Worm (Caenorhabditis elegans) whole organism, L4 larva: ENCODE results near the gene W08F4.5.
"Not testable (repeated sequence)": the region's sequence is repeated elsewhere in the genome, so short reads cannot be mapped to it uniquely, and the experiment has no call there.

Source experiments
- F10B5.3 ChIP-seq: sonication (generic microtip); optimal IDR thresholded peaks from 2 replicates; lab custom pipeline; 2016; ENCODE audit warnings: mild to moderate bottlenecking, missing genetic modification characterization, missing compliant biosample characterization
- F26F4.8 ChIP-seq: fragments of 200-800 bp; sonication (Bioruptor generic); conservative IDR thresholded peaks from 2 replicates; pipeline ENCODE4 v1.3.6; 2022; ENCODE audit warnings: missing genetic modification characterization, missing compliant biosample characterization
- F37D6.2 ChIP-seq: sonication (generic microtip); optimal IDR thresholded peaks from 2 replicates; lab custom pipeline; 2016; ENCODE audit warnings: mild to moderate bottlenecking, missing genetic modification characterization, missing compliant biosample characterization
- F44E2.7 ChIP-seq: fragments of 200-800 bp; sonication (Bioruptor generic); IDR thresholded peaks from 2 replicates; pipeline ENCODE4 v2.1.2; 2022; ENCODE audit warnings: missing genetic modification characterization, missing compliant biosample characterization
- Y5F2A.4 ChIP-seq: fragments of 200-800 bp; sonication (Bioruptor generic); optimal IDR thresholded peaks from 2 replicates; lab custom pipeline; 2018; ENCODE audit warnings: mild to moderate bottlenecking, missing genetic modification characterization, missing compliant biosample characterization
- ZK546.5 ChIP-seq, 2 experiments: sonication (generic microtip); optimal IDR thresholded peaks; 2 replicates each; lab custom pipeline; 2017; ENCODE audit warnings: missing biosample characterization in 2 of 2, missing genetic modification characterization in 2 of 2
- aha-1 ChIP-seq: fragments of 150-350 bp; peaks from one replicate; lab custom pipeline; 2014; ENCODE audit warnings: missing biosample characterization, missing genetic modification characterization
- aly-2 ChIP-seq: sonication (generic microtip); optimal IDR thresholded peaks from 2 replicates; lab custom pipeline; 2018; ENCODE audit warnings: missing biosample characterization, missing genetic modification characterization
- ceh-28 ChIP-seq: fragments of 150-350 bp; optimal IDR thresholded peaks from 2 replicates; lab custom pipeline; 2014; ENCODE audit warnings: missing biosample characterization, missing genetic modification reagents, missing genetic modification characterization
- ces-1 ChIP-seq: fragments of 150-350 bp; sonication (generic microtip); optimal IDR thresholded peaks from 4 replicates; lab custom pipeline; 2014; ENCODE audit warnings: missing biosample characterization, missing genetic modification reagents, missing genetic modification characterization
- ctbp-1 ChIP-seq: fragments of 200-800 bp; sonication (Bioruptor generic); IDR thresholded peaks from 2 replicates; pipeline ENCODE4 v1.3.6; 2022; ENCODE audit warnings: missing genetic modification reagents, missing genetic modification characterization, missing compliant biosample characterization
- daf-12 ChIP-seq: fragments of 150-350 bp; optimal IDR thresholded peaks from 2 replicates; lab custom pipeline; 2014; ENCODE audit warnings: missing biosample characterization, missing genetic modification reagents, missing genetic modification characterization
- dpl-1 ChIP-seq: fragments of 150-350 bp; optimal IDR thresholded peaks from 2 replicates; lab custom pipeline; 2014; ENCODE audit warnings: missing biosample characterization, missing genetic modification reagents, missing genetic modification characterization
- duxl-1 ChIP-seq: sonication (generic microtip); optimal IDR thresholded peaks from 2 replicates; lab custom pipeline; 2016; ENCODE audit warnings: mild to moderate bottlenecking, missing genetic modification characterization, moderate library complexity, missing compliant biosample characterization; ENCODE audit not compliant: poor library complexity
- fos-1 ChIP-seq: fragments of 150-350 bp; optimal IDR thresholded peaks from 2 replicates; lab custom pipeline; 2014; ENCODE audit warnings: missing biosample characterization, missing genetic modification characterization
- lim-7 ChIP-seq: fragments of 200-800 bp; sonication (Bioruptor generic); IDR thresholded peaks from 2 replicates; pipeline ENCODE4 v1.3.6; 2022; ENCODE audit warnings: missing genetic modification characterization, missing compliant biosample characterization
- lin-13 ChIP-seq: fragments of 150-350 bp; optimal IDR thresholded peaks from 2 replicates; lab custom pipeline; 2014; ENCODE audit warnings: missing biosample characterization, missing genetic modification reagents, missing genetic modification characterization
- lin-15B ChIP-seq: fragments of 150-350 bp; sonication (generic microtip); optimal IDR thresholded peaks from 3 replicates; lab custom pipeline; 2014; ENCODE audit warnings: missing biosample characterization, missing genetic modification characterization
- lin-38 ChIP-seq: fragments of 200-800 bp; sonication (Bioruptor generic); IDR thresholded peaks from 2 replicates; pipeline ENCODE4 v1.3.6; 2022; ENCODE audit warnings: missing genetic modification reagents, missing genetic modification characterization, missing compliant biosample characterization
- lsy-2 ChIP-seq, 2 experiments: fragments of 150-350 bp in 1 of 2; sonication (generic microtip) in 1 of 2; optimal IDR thresholded peaks; 2 replicates each; lab custom pipeline; 2014 to 2017; ENCODE audit warnings: missing biosample characterization in 2 of 2, missing genetic modification characterization in 2 of 2
- mep-1 ChIP-seq: fragments of 150-350 bp; sonication (generic microtip); optimal IDR thresholded peaks from 3 replicates; lab custom pipeline; 2014; ENCODE audit warnings: missing biosample characterization, missing genetic modification characterization
- nhr-102 ChIP-seq: sonication (generic microtip); optimal IDR thresholded peaks from 2 replicates; lab custom pipeline; 2016; ENCODE audit warnings: mild to moderate bottlenecking, missing genetic modification characterization, moderate library complexity, missing compliant biosample characterization
- nhr-42 ChIP-seq: fragments of 200-800 bp; sonication (Bioruptor generic); IDR thresholded peaks from 2 replicates; pipeline ENCODE4 v1.3.6; 2022; ENCODE audit warnings: missing genetic modification characterization, missing compliant biosample characterization
- nhr-6 ChIP-seq: fragments of 150-350 bp; optimal IDR thresholded peaks from 2 replicates; lab custom pipeline; 2014; ENCODE audit warnings: missing biosample characterization, missing genetic modification characterization
- nhr-76 ChIP-seq: fragments of 150-350 bp; optimal IDR thresholded peaks from 2 replicates; lab custom pipeline; 2014; ENCODE audit warnings: missing biosample characterization, missing genetic modification characterization
- nhr-77 ChIP-seq: fragments of 150-350 bp; optimal IDR thresholded peaks from 2 replicates; lab custom pipeline; 2014; ENCODE audit warnings: missing biosample characterization, missing genetic modification characterization
- pha-4 ChIP-seq, 2 experiments: fragments of 150-350 bp in 1 of 2; fragments of 200-800 bp in 1 of 2; sonication (Bioruptor generic) in 1 of 2; IDR thresholded peaks in 1 of 2; optimal IDR thresholded peaks in 1 of 2; 2 replicates each; pipeline versions ENCODE4 v1.3.6 to Lab custom; 2014 to 2022; ENCODE audit warnings: missing genetic modification characterization in 2 of 2, missing genetic modification reagents in 2 of 2, missing biosample characterization in 1 of 2, missing compliant biosample characterization in 1 of 2
- sdz-12 ChIP-seq: fragments of 200-800 bp; sonication (Bioruptor generic); optimal IDR thresholded peaks from 2 replicates; lab custom pipeline; 2018; ENCODE audit warnings: mild to moderate bottlenecking, missing genetic modification characterization, missing compliant biosample characterization
- set-16 ChIP-seq: fragments of 200-800 bp; sonication (Bioruptor generic); IDR thresholded peaks from 2 replicates; pipeline ENCODE4 v1.3.6; 2022; ENCODE audit warnings: missing genetic modification reagents, missing genetic modification characterization, missing compliant biosample characterization
- snpc-4 ChIP-seq: fragments of 150-350 bp; optimal IDR thresholded peaks from 2 replicates; lab custom pipeline; 2014; ENCODE audit warnings: missing biosample characterization, missing genetic modification characterization
- unc-62 ChIP-seq, 3 experiments: fragments of 150-350 bp in 1 of 3; sonication (generic microtip); optimal IDR thresholded peaks in 2 of 3; peaks in 1 of 3; 1 replicate in 1 of 3; 2 replicates in 2 of 3; lab custom pipeline; 2014 to 2017; ENCODE audit warnings: missing biosample characterization in 3 of 3, missing genetic modification characterization in 3 of 3, missing genetic modification reagents in 3 of 3, missing genotype in 1 of 3
- zag-1 ChIP-seq: fragments of 150-350 bp; optimal IDR thresholded peaks from 2 replicates; lab custom pipeline; 2014; ENCODE audit warnings: missing biosample characterization, missing genetic modification characterization
- zfp-2 ChIP-seq: sonication (generic microtip); optimal IDR thresholded peaks from 2 replicates; lab custom pipeline; 2016; ENCODE audit warnings: mild to moderate bottlenecking, missing genetic modification characterization, missing compliant biosample characterization
- zfp-3 ChIP-seq: fragments of 200-800 bp; sonication (Bioruptor generic); conservative IDR thresholded peaks from 2 replicates; pipeline ENCODE4 v1.3.6; 2022; ENCODE audit warnings: missing genetic modification reagents, missing genetic modification characterization, missing compliant biosample characterization

W08F4.5 gene

DNA sequence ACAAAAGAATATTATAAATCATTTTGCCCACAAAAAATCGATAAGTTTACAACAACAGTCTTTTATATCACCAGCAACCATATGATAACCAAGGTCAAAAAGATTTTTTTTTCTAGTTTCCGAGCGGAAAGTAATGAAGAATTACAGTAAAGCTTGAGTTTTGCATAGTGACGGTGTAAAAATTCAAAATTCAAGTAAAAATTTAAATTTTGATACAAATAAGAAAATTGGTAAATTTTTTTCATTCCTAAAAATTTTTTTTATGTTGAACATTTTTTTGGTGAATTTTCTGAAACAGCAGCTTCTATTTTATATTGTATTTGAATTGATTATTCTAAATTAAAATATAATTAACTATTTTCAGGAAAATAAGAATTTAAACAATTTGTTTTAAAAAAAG lies at the start of gene W08F4.5:
Gene W08F4.5 (minus strand): TSS at position 101 of the 400 bp plus-strand sequence.
- peak; percentile 10 for TF ChIP-seq nhr-102 (tag; lab: Kevin White, UChicago)
- TF ChIP-seq lin-13 (GFP tag; lab: Kevin White, UChicago) = no peak
- TF ChIP-seq, all 104 proteins: peak for 1

DNA sequence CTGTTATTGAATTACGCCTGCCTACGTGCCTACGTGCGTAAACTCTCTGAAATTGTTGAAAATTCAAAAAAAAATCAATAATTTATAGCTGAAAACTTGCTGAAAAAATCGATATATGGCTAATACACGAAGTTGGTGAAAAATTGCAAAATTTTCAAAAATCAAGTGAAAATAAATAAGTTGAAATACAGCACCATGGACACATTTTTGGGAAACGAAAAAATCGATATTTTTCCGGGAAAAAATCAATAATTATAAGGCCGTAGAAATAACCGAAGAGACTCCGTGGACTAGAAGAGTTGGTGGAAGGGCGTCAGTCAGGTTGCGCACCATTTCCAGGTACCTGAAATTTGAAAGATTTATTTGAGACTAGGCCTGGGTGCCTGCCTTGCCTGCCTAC lies 46.0 kb upstream of the W08F4.5 start:
- peak; percentile 49 for TF ChIP-seq aha-1 (tag; lab: Kevin White, UChicago)
- TF ChIP-seq ceh-28 (tag; lab: Kevin White, UChicago) = peak; percentile 65
- TF ChIP-seq zag-1 (tag; lab: Kevin White, UChicago) = no peak
- no peak for TF ChIP-seq set-16 (GFP tag; lab: Robert Waterston, UW)
- no peak for TF ChIP-seq daf-12

DNA sequence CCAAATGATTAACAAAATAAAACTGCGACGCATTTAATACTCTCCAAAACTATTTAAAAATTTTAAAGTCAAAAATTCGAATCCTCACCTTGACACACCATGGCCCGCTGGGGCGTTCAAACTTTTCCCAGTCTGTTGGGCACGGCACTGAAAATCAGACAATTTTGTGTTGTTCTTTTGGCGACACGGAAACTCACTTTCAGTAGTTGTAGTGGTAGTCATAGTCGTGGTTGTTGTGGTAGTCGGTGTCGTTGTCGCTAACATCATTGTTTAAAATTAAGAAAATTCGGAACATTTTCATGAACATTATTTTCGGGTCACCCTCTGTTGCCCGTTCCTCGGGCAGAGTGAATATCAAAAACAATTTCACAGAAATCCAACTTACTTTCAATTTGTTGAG lies 43.7 kb upstream of the W08F4.5 start, which contains the start of gene clec-118:
Gene clec-118 (minus strand): TSS at position 101 of the 400 bp plus-strand sequence.
- TF ChIP-seq zfp-2 (tag; lab: Kevin White, UChicago); Y5F2A.4; aly-2 (tag; lab: Kevin White, UChicago): not testable (repeated sequence)

DNA sequence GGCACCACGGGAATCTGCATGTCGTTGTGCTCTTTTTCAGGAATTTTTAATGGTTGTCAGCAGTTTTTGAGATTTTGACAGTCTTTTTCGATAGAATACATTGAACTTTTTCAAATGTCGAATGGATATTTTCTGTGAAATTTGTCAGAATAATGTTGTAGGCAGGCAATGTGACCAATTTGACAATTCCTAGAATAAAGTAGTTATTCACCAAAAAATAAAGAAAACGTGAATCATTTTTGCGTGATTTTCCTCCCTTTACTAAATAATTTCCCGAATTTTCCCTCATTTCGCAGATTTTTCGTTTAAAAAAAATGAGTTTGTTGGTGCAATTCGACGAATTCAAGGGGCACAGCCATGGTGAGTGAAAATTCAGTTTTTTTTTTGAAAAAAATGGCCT lies 40.1 kb upstream of the W08F4.5 start, which contains the start of gene W04H10.1:
Gene W04H10.1 (plus strand): TSS at position 301 of the 400 bp plus-strand sequence.
- TF ChIP-seq mep-1 (tag; lab: Kevin White, UChicago) (no peak), nhr-6 (tag; lab: Kevin White, UChicago) (no peak), lsy-2 (tag; optimal IDR thresholded peaks at IDR 0.05; lab: Kevin White, UChicago) (no peak), F26F4.8 (GFP tag; lab: Robert Waterston, UW) (no peak), dpl-1 (GFP tag; lab: Kevin White, UChicago) (no peak), lin-38 (GFP tag; lab: Robert Waterston, UW) (no peak), ces-1 (GFP tag; lab: Kevin White, UChicago) (no peak), zag-1 (tag; lab: Kevin White, UChicago) (no peak), F37D6.2 (tag; lab: Kevin White, UChicago) (no peak), sdz-12 (GFP tag; lab: Kevin White, UChicago) (no peak), F44E2.7 (no peak), nhr-76 (tag; lab: Kevin White, UChicago) (no peak), F10B5.3 (tag; lab: Kevin White, UChicago) (no peak), lim-7 (GFP tag; lab: Robert Waterston, UW) (no peak), nhr-102 (tag; lab: Kevin White, UChicago) (no peak), snpc-4 (tag; lab: Kevin White, UChicago) (no peak), lin-15B (no peak), nhr-42 (no peak), duxl-1 (tag; lab: Kevin White, UChicago) (no peak), fos-1 (no peak)

DNA sequence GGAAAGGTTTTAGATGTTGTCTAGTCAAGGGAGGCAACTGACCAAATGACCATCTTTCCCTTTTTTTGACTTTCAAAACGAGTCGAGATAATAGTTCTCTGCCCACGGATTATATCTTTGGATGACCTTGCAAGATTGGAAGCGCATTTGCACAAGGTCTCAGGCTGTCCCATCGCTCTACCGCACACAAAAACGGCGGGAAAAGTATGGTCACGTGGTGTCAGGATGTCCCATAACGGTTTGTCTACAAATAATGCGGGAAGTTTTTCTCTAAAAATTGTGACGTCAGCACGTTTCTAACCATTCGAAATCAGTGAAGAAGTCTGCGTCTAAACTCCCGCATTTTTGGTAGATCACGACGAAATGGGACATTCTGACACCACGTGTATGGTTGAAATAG lies 39.7 kb upstream of the W08F4.5 start, which contains the start of gene W04H10.6:
Gene W04H10.6 (minus strand): TSS at position 101 of the 400 bp plus-strand sequence.
- TF ChIP-seq zfp-3 (no peak), unc-62 (GFP tag; optimal IDR thresholded peaks at IDR 0.05 in 1 of 2; lab: Kevin White, UChicago) (peak in 1 of 2 experiments; percentile 10), unc-62 (tag; optimal IDR thresholded peaks at IDR 0.05; lab: Kevin White, UChicago) (no peak), lin-38 (GFP tag; lab: Robert Waterston, UW) (no peak)
- TF ChIP-seq, all 104 proteins: peak for 1

DNA sequence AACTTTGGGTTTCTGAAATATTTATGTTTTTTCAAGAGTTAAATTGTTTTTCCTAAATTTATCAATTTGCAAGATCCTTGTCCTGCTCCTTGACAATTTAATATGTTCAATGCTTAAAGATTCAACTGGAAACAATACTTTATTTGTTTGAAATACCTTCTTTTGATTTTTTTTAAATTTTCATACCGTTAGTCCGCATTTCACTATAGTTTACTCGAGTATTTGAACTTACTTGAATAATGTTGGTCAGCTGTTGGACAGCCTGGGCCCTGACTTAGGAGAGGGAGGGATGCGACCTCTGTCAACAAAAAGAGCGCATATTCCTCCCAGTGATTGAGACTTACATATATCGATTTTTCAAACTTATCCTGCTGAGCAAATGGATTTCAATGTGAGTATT lies 37.4 kb upstream of the W08F4.5 start, which contains the start of gene W04H10.5:
Gene W04H10.5 (plus strand): TSS at position 301 of the 400 bp plus-strand sequence.
- TF ChIP-seq ctbp-1 (GFP tag; lab: Robert Waterston, UW) = no peak
- no peak for TF ChIP-seq pha-4 (GFP tag; IDR thresholded peaks at IDR 0.05; lab: Robert Waterston, UW)
- TF ChIP-seq pha-4 (tag; optimal IDR thresholded peaks at IDR 0.05; lab: Kevin White, UChicago) = no peak
- TF ChIP-seq lin-15B = no peak
- no peak for TF ChIP-seq ZK546.5 (tag; optimal IDR thresholded peaks at IDR 0.05; lab: Kevin White, UChicago)
- no peak for TF ChIP-seq nhr-77 (tag; lab: Kevin White, UChicago)
- TF ChIP-seq nhr-102 (tag; lab: Kevin White, UChicago) = no peak
